Fruit fly (Drosophila melanogaster): ENCODE measurements around the gene CG42371.
A peak's percentile ranks its signal among the peaks of the same experiment; 100 is the strongest.

The CG42371 gene

dm6 chr2L:2177969-2178809 is 38.9 kb downstream of the CG42371 start, which contains the start of gene aop (continued):
- TF ChIP-seq dpn (GFP tag; optimal IDR thresholded peaks at IDR 0.05) = peak in 1 of 2 experiments; percentile 43
- TF ChIP-seq CG30431 (GFP tag; optimal IDR thresholded peaks at IDR 0.05) = no peak
- TF ChIP-seq Nf-YB (GFP tag; optimal IDR thresholded peaks at IDR 0.05) = peak; percentile 37
- TF ChIP-seq fd102C (GFP tag; optimal IDR thresholded peaks at IDR 0.05) = peak; percentile 77
- no peak for TF ChIP-seq CG11695 (GFP tag; IDR thresholded peaks at IDR 0.05)
- peak; percentile 49 for TF ChIP-seq Fer1 (GFP tag; optimal IDR thresholded peaks at IDR 0.05)
- TF ChIP-seq CG6765 (GFP tag; optimal IDR thresholded peaks at IDR 0.05) = peak; percentile 30
- peak; percentile 44 for TF ChIP-seq Vsx1 (GFP tag; optimal IDR thresholded peaks at IDR 0.05)
- TF ChIP-seq kay (GFP tag; optimal IDR thresholded peaks at IDR 0.05) = no peak
- peak; percentile 21 for TF ChIP-seq oc (tag; optimal IDR thresholded peaks at IDR 0.05)
- TF ChIP-seq pzg (GFP tag; optimal IDR thresholded peaks at IDR 0.05) = no peak
- TF ChIP-seq nau (GFP tag; optimal IDR thresholded peaks at IDR 0.05) = no peak
- peak; percentile 5 for TF ChIP-seq Hmr (GFP tag; optimal IDR thresholded peaks at IDR 0.05)
- peak; percentile 47 for TF ChIP-seq CG2712 (tag; optimal IDR thresholded peaks at IDR 0.05)
- peak; percentile 39 for TF ChIP-seq zf30C (GFP tag; optimal IDR thresholded peaks at IDR 0.05)
- TF ChIP-seq CG2202 (tag; optimal IDR thresholded peaks at IDR 0.05) = peak; percentile 10
- TF ChIP-seq CG13424 (tag; optimal IDR thresholded peaks at IDR 0.05) = no peak
- peak; percentile 24 for TF ChIP-seq CG18764 (GFP tag; optimal IDR thresholded peaks at IDR 0.05)
- TF ChIP-seq HLHmδ (GFP tag; optimal IDR thresholded peaks at IDR 0.05) = peak; percentile 61
- TF ChIP-seq CG12942 (GFP tag; optimal IDR thresholded peaks at IDR 0.05) = no peak
- peak; percentile 71 for TF ChIP-seq gro (GFP tag; optimal IDR thresholded peaks at IDR 0.05)
- TF ChIP-seq CG2116 (GFP tag; optimal IDR thresholded peaks at IDR 0.05) = peak; percentile 13
- no peak for TF ChIP-seq pum (GFP tag; optimal IDR thresholded peaks at IDR 0.05)
- TF ChIP-seq CG16779 (GFP tag; IDR thresholded peaks at IDR 0.05) = no peak
- TF ChIP-seq CG12769 (tag; optimal IDR thresholded peaks at IDR 0.05) = peak; percentile 38
- no peak for TF ChIP-seq Doc2 (GFP tag; IDR thresholded peaks at IDR 0.05)
- TF ChIP-seq vvl (GFP tag; IDR thresholded peaks at IDR 0.05) = peak; percentile 48; the same call in 1 of the 2 replicates
- TF ChIP-seq sens-2 (GFP tag; IDR thresholded peaks at IDR 0.05) = no peak
- peak; percentile 36 for TF ChIP-seq B-H2 (GFP tag; optimal IDR thresholded peaks at IDR 0.05)
- no peak for TF ChIP-seq CG3726 (GFP tag; IDR thresholded peaks at IDR 0.05)
- peak; percentile 93 for TF ChIP-seq ewg (GFP tag; optimal IDR thresholded peaks at IDR 0.05)
- TF ChIP-seq abd-A (tag; optimal IDR thresholded peaks at IDR 0.05) = peak; percentile 57
- no peak for TF ChIP-seq CG1603 (tag; optimal IDR thresholded peaks at IDR 0.05)
- no peak for TF ChIP-seq CG4424 (GFP tag; optimal IDR thresholded peaks at IDR 0.05)
- peak in 1 of 2 experiments; percentile 49 for TF ChIP-seq Eip74EF (GFP tag; optimal IDR thresholded peaks at IDR 0.05)
- peak; percentile 45 for TF ChIP-seq CG7745 (tag; optimal IDR thresholded peaks at IDR 0.05)
- TF ChIP-seq Stat92E (GFP tag; optimal IDR thresholded peaks at IDR 0.05) = peak in 1 of 3 experiments; percentile 60
- no peak for TF ChIP-seq corto (GFP tag; optimal IDR thresholded peaks at IDR 0.05)
- no peak for TF ChIP-seq wek (GFP tag; optimal IDR thresholded peaks at IDR 0.05)
- TF ChIP-seq ttk (GFP tag; IDR thresholded peaks at IDR 0.05) = no peak
- TF ChIP-seq D19A (tag; optimal IDR thresholded peaks at IDR 0.05) = peak; percentile 26
- TF ChIP-seq twi (tag; optimal IDR thresholded peaks at IDR 0.05) = no peak
- 0 out of 3 replicates have a peak, but pooled peaks have one; percentile 48 for TF ChIP-seq zfh1 (GFP tag; IDR thresholded peaks at IDR 0.05)
- peak; percentile 97 for TF ChIP-seq CG15479 (GFP tag; optimal IDR thresholded peaks at IDR 0.05)
- TF ChIP-seq BEAF-32 (GFP tag; optimal IDR thresholded peaks at IDR 0.05) = no peak
- peak; percentile 32; the same call in 1 of the 2 replicates for TF ChIP-seq amos (GFP tag; IDR thresholded peaks at IDR 0.05; ENCODE audit: partially characterized antibody)
- peak; percentile 7; the same call in 1 of the 2 replicates for TF ChIP-seq Bgb (GFP tag; IDR thresholded peaks at IDR 0.05; ENCODE audit: partially characterized antibody)

Data from whole organism, embryonic.